Fruit fly (Drosophila melanogaster) whole organism, wandering third instar larva: ENCODE measurements around the gene x16.
A peak's percentile ranks its signal among the peaks of the same experiment; 100 is the strongest.

Experiments used
- Abd-B ChIP-seq: fragments of >200 bp; optimal IDR thresholded peaks from 2 replicates; lab custom pipeline; 2017; ENCODE audit warnings: missing biosample characterization, missing genetic modification characterization
- CG32264 ChIP-seq: fragments of 200-800 bp; sonication (Bioruptor generic); optimal IDR thresholded peaks from 2 replicates; lab custom pipeline; 2016; ENCODE audit warnings: missing biosample characterization, missing genetic modification characterization
- CG9705 ChIP-seq: fragments of 200-800 bp; sonication (Bioruptor generic); optimal IDR thresholded peaks from 2 replicates; lab custom pipeline; 2018; ENCODE audit warnings: missing biosample characterization, mild to moderate bottlenecking, missing genetic modification characterization
- CrebA ChIP-seq: fragments of 200-800 bp; sonication (Bioruptor generic); optimal IDR thresholded peaks from 2 replicates; lab custom pipeline; 2016; ENCODE audit warnings: missing biosample characterization, mild to moderate bottlenecking, missing genetic modification characterization, borderline replicate concordance
- GATAd ChIP-seq: sonication (Bioruptor generic); optimal IDR thresholded peaks from 2 replicates; lab custom pipeline; 2016; ENCODE audit warnings: missing biosample characterization, missing genetic modification characterization
- HLH106 ChIP-seq: fragments of 200-800 bp; optimal IDR thresholded peaks from 3 replicates; lab custom pipeline; 2019; ENCODE audit warnings: missing biosample characterization, mild to moderate bottlenecking, missing genetic modification characterization, moderate library complexity
- Hnf4 ChIP-seq: fragments of 200-800 bp; sonication (Bioruptor generic); optimal IDR thresholded peaks from 2 replicates; lab custom pipeline; 2016; ENCODE audit warnings: missing biosample characterization, mild to moderate bottlenecking, missing genetic modification characterization
- Hr78 ChIP-seq: fragments of >200 bp; optimal IDR thresholded peaks from 2 replicates; lab custom pipeline; 2017; ENCODE audit warnings: missing biosample characterization, missing genetic modification characterization
- Hr83 ChIP-seq: fragments of 200-300 bp; sonication (Bioruptor generic); optimal IDR thresholded peaks from 2 replicates; lab custom pipeline; 2016; ENCODE audit warnings: missing biosample characterization, mild to moderate bottlenecking, missing genetic modification characterization, moderate library complexity; ENCODE audit not compliant: poor library complexity, severe bottlenecking
- Mio ChIP-seq: sonication (Bioruptor generic); optimal IDR thresholded peaks from 2 replicates; lab custom pipeline; 2016; ENCODE audit warnings: missing biosample characterization, missing genetic modification characterization
- Myc ChIP-seq: fragments of >200 bp; optimal IDR thresholded peaks from 2 replicates; lab custom pipeline; 2017
- N ChIP-seq: fragments of >200 bp; optimal IDR thresholded peaks from 2 replicates; lab custom pipeline; 2018; ENCODE audit warnings: missing biosample characterization, missing external identifiers, missing genetic modification characterization
- OdsH ChIP-seq: fragments of 200-800 bp; sonication (Bioruptor generic); optimal IDR thresholded peaks from 2 replicates; lab custom pipeline; 2016; ENCODE audit warnings: missing biosample characterization, mild to moderate bottlenecking, missing genetic modification characterization
- Rel ChIP-seq, 2 experiments: fragments of 200-800 bp; sonication (Bioruptor generic) in 1 of 2; optimal IDR thresholded peaks; 2 replicates in 1 of 2; 3 replicates in 1 of 2; lab custom pipeline; 2016 to 2019; ENCODE audit warnings: mild to moderate bottlenecking in 2 of 2, missing biosample characterization in 2 of 2, missing genetic modification characterization in 2 of 2, moderate library complexity in 1 of 2
- Sp1 ChIP-seq: fragments of 200-800 bp; sonication (Bioruptor generic); optimal IDR thresholded peaks from 3 replicates; lab custom pipeline; 2019; ENCODE audit warnings: missing biosample characterization, mild to moderate bottlenecking, missing genetic modification characterization, moderate library complexity
- Vsx2 ChIP-seq: fragments of 200-300, 225-300 bp; sonication (Bioruptor generic); optimal IDR thresholded peaks from 2 replicates; lab custom pipeline; 2018; ENCODE audit warnings: missing biosample characterization, missing genetic modification characterization; ENCODE audit not compliant: partially characterized antibody
- brk ChIP-seq: fragments of 200-800 bp; sonication (Bioruptor generic); optimal IDR thresholded peaks from 2 replicates; lab custom pipeline; 2016; ENCODE audit warnings: missing biosample characterization, mild to moderate bottlenecking, missing genetic modification characterization
- dl ChIP-seq, 2 experiments: fragments of 175-275, 200-275 bp in 1 of 2; fragments of 200-275 bp in 1 of 2; sonication (Bioruptor generic); optimal IDR thresholded peaks; lab custom pipeline; 2018; ENCODE audit warnings: mild to moderate bottlenecking in 2 of 2, missing biosample characterization in 2 of 2, missing genetic modification characterization in 2 of 2, moderate library complexity in 2 of 2; ENCODE audit not compliant: partially characterized antibody in 2 of 2, insufficient read depth in 1 of 2
- dmrt93B ChIP-seq: fragments of 200-800 bp; sonication (Bioruptor generic); optimal IDR thresholded peaks from 2 replicates; lab custom pipeline; 2018; ENCODE audit warnings: missing biosample characterization, mild to moderate bottlenecking, missing genetic modification characterization
- ey ChIP-seq: fragments of 200-800 bp; sonication (Bioruptor generic); optimal IDR thresholded peaks from 2 replicates; lab custom pipeline; 2016; ENCODE audit warnings: missing biosample characterization, missing genetic modification characterization
- fru ChIP-seq: fragments of 200-800 bp; sonication (Bioruptor generic); optimal IDR thresholded peaks from 3 replicates; lab custom pipeline; 2016; ENCODE audit warnings: missing biosample characterization, mild to moderate bottlenecking, missing genetic modification characterization
- h ChIP-seq: fragments of 200-800 bp; sonication (Bioruptor generic); optimal IDR thresholded peaks from 3 replicates; lab custom pipeline; 2016; ENCODE audit warnings: missing biosample characterization, mild to moderate bottlenecking, missing genetic modification characterization
- lola ChIP-seq: fragments of >200 bp; optimal IDR thresholded peaks from 2 replicates; lab custom pipeline; 2017; ENCODE audit warnings: missing biosample characterization, missing genetic modification characterization
- pan ChIP-seq: fragments of >200 bp; optimal IDR thresholded peaks from 2 replicates; lab custom pipeline; 2017
- psq ChIP-seq: fragments of 200-800 bp; sonication (Bioruptor generic); optimal IDR thresholded peaks from 3 replicates; lab custom pipeline; 2017; ENCODE audit warnings: missing biosample characterization, mild to moderate bottlenecking, missing genetic modification characterization, moderate library complexity
- rgr ChIP-seq: fragments of 200-800 bp; sonication (Bioruptor generic); optimal IDR thresholded peaks from 3 replicates; lab custom pipeline; 2016; ENCODE audit warnings: missing biosample characterization, mild to moderate bottlenecking, missing genetic modification characterization
- sage ChIP-seq: fragments of 200-800 bp; sonication (Bioruptor generic); optimal IDR thresholded peaks from 2 replicates; lab custom pipeline; 2016; ENCODE audit warnings: missing biosample characterization, mild to moderate bottlenecking, missing genetic modification characterization
- sv ChIP-seq: fragments of 200-800 bp; sonication (Bioruptor generic); optimal IDR thresholded peaks from 3 replicates; lab custom pipeline; 2016; ENCODE audit warnings: missing biosample characterization, missing genetic modification characterization
- tai ChIP-seq: sonication (Bioruptor generic); optimal IDR thresholded peaks from 2 replicates; lab custom pipeline; 2016; ENCODE audit warnings: missing biosample characterization, missing genetic modification characterization
- usp ChIP-seq: fragments of >200 bp; optimal IDR thresholded peaks from 2 replicates; lab custom pipeline; 2017; ENCODE audit warnings: missing biosample characterization, missing genetic modification characterization
- woc ChIP-seq: sonication (Bioruptor generic); optimal IDR thresholded peaks from 2 replicates; lab custom pipeline; 2016; ENCODE audit warnings: missing biosample characterization, mild to moderate bottlenecking, missing genetic modification characterization

The x16 gene

dm6 chr2L:6920661-6921359 lies 800 bp upstream of the x16 start, which contains the start of gene Hrb27C:
TSS of gene Hrb27C (plus strand) at chr2L:6920704.
- TF ChIP-seq rgr (GFP tag; lab: Kevin White, UChicago) (peak; percentile 1), Hr83 (GFP tag; lab: Kevin White, UChicago) (peak; percentile 45), usp (GFP tag; lab: Kevin White, UChicago) (no peak), woc (GFP tag; lab: Kevin White, UChicago) (peak; percentile 6), dmrt93B (GFP tag; lab: Kevin White, UChicago) (no peak), lola (GFP tag; lab: Kevin White, UChicago) (peak; percentile 34), sv (no peak), N (GFP tag; lab: Kevin White, UChicago) (peak; percentile 79)

- TF ChIP-seq sage (GFP tag; lab: Kevin White, UChicago) (no peak), woc (GFP tag; lab: Kevin White, UChicago) (peak; percentile 72), dmrt93B (GFP tag; lab: Kevin White, UChicago) (no peak), CG32264 (GFP tag; lab: Kevin White, UChicago) (no peak), Hr78 (GFP tag; lab: Kevin White, UChicago) (no peak), Mio (no peak), Hr83 (GFP tag; lab: Kevin White, UChicago) (no peak), CG9705 (GFP tag; lab: Kevin White, UChicago) (no peak), GATAd (GFP tag; lab: Kevin White, UChicago) (no peak), brk (GFP tag; lab: Kevin White, UChicago) (no peak), Myc (peak; percentile 11), OdsH (GFP tag; lab: Kevin White, UChicago) (peak; percentile 4), HLH106 (no peak), usp (GFP tag; lab: Kevin White, UChicago) (no peak), h (GFP tag; lab: Kevin White, UChicago) (no peak), sv (no peak)
Observed at dm6 chr2L:6919203-6919849, 684 bp downstream of the x16 start.

- peak; percentile 28 for TF ChIP-seq CG9705 (GFP tag; lab: Kevin White, UChicago)
- no peak for TF ChIP-seq ey (GFP tag; lab: Kevin White, UChicago)
- peak; percentile 87 for TF ChIP-seq pan (lab: Kevin White, UChicago)
- no peak for TF ChIP-seq sage (GFP tag; lab: Kevin White, UChicago)
- no peak for TF ChIP-seq lola (GFP tag; lab: Kevin White, UChicago)
- peak; percentile 60 for TF ChIP-seq Myc
- no peak for TF ChIP-seq Mio
- peak; percentile 82 for TF ChIP-seq HLH106
- no peak for TF ChIP-seq Vsx2 (GFP tag; lab: Kevin White, UChicago)
- no peak for TF ChIP-seq Abd-B (GFP tag; lab: Kevin White, UChicago)
- no peak for TF ChIP-seq brk (GFP tag; lab: Kevin White, UChicago)
- no peak for TF ChIP-seq Hr78 (GFP tag; lab: Kevin White, UChicago)
- TF ChIP-seq h (GFP tag; lab: Kevin White, UChicago) = no peak
- TF ChIP-seq OdsH (GFP tag; lab: Kevin White, UChicago) = peak; percentile 51
- TF ChIP-seq usp (GFP tag; lab: Kevin White, UChicago) = no peak
- TF ChIP-seq dl (GFP tag; optimal IDR thresholded peaks at IDR 0.05; lab: Kevin White, UChicago; ENCODE audit: insufficient read depth in 1 of 2, partially characterized antibody in 2 of 2) = no peak
- TF ChIP-seq CrebA (GFP tag; lab: Kevin White, UChicago) = no peak
- no peak for TF ChIP-seq fru (GFP tag; lab: Kevin White, UChicago)
- no peak for TF ChIP-seq rgr (GFP tag; lab: Kevin White, UChicago)
- no peak for TF ChIP-seq Hnf4
- no peak for TF ChIP-seq dmrt93B (GFP tag; lab: Kevin White, UChicago)
- no peak for TF ChIP-seq Hr83 (GFP tag; lab: Kevin White, UChicago)
- TF ChIP-seq psq (GFP tag; lab: Kevin White, UChicago) = peak; percentile 69
- TF ChIP-seq GATAd (GFP tag; lab: Kevin White, UChicago) = no peak
- TF ChIP-seq tai (GFP tag; lab: Kevin White, UChicago) = no peak
- no peak for TF ChIP-seq Rel (GFP tag; optimal IDR thresholded peaks at IDR 0.05; lab: Kevin White, UChicago)
- peak; percentile 24 for TF ChIP-seq Rel (tag; optimal IDR thresholded peaks at IDR 0.05; lab: Kevin White, UChicago)
- no peak for TF ChIP-seq sv
- TF ChIP-seq CG32264 (GFP tag; lab: Kevin White, UChicago) = no peak
- peak; percentile 55 for TF ChIP-seq woc (GFP tag; lab: Kevin White, UChicago)
- peak; percentile 80 for TF ChIP-seq Sp1 (GFP tag; lab: Kevin White, UChicago)
Observed at dm6 chr2L:6918517-6919202, 1.4 kb downstream of the x16 start, which contains the start of gene nop5. TSS of gene nop5 (minus strand) at chr2L:6918743.
